Worm (Caenorhabditis elegans) whole organism, mixed stage, embryonic: Measurements from ENCODE around the gene nhr-223.

Experiments
- M03D4.4 ChIP-seq: sonication (generic microtip); optimal IDR thresholded peaks from 2 replicates; lab custom pipeline; 2017; ENCODE audit warnings: mild to moderate bottlenecking, missing genetic modification characterization, missing compliant biosample characterization
- bed-3 ChIP-seq: fragments of 200-800 bp; sonication (Bioruptor generic); optimal IDR thresholded peaks from 3 replicates; lab custom pipeline; 2018; ENCODE audit warnings: mild to moderate bottlenecking, missing genetic modification characterization, moderate library complexity, missing compliant biosample characterization
- blmp-1 ChIP-seq: fragments of 150-350 bp; optimal IDR thresholded peaks from 2 replicates; lab custom pipeline; 2014; ENCODE audit warnings: missing biosample characterization, missing genetic modification characterization
- ceh-83 ChIP-seq: fragments of 200-800 bp; sonication (Bioruptor generic); optimal IDR thresholded peaks from 2 replicates; lab custom pipeline; 2018; ENCODE audit warnings: mild to moderate bottlenecking, missing genetic modification characterization, missing compliant biosample characterization
- ces-1 ChIP-seq: fragments of 150-350 bp; optimal IDR thresholded peaks from 2 replicates; lab custom pipeline; 2014; ENCODE audit warnings: missing biosample characterization, missing genetic modification reagents, missing genetic modification characterization
- cnd-1 ChIP-seq: fragments of 200-800 bp; sonication (Bioruptor generic); optimal IDR thresholded peaks from 2 replicates; lab custom pipeline; 2018; ENCODE audit warnings: mild to moderate bottlenecking, missing genetic modification characterization, missing compliant biosample characterization
- drap-1 ChIP-seq: fragments of 200-800 bp; sonication (Bioruptor generic); optimal IDR thresholded peaks from 3 replicates; lab custom pipeline; 2018; ENCODE audit warnings: mild to moderate bottlenecking, missing genetic modification characterization, missing compliant biosample characterization
- elt-1 ChIP-seq: sonication (generic microtip); optimal IDR thresholded peaks from 2 replicates; lab custom pipeline; 2017; ENCODE audit warnings: missing genetic modification characterization, mild to moderate bottlenecking, missing compliant biosample characterization, antibody characterized with exemption, moderate library complexity, borderline replicate concordance; ENCODE audit not compliant: insufficient read depth
- elt-3 ChIP-seq: fragments of 150-350 bp; optimal IDR thresholded peaks from 2 replicates; lab custom pipeline; 2014; ENCODE audit warnings: missing biosample characterization, missing genetic modification characterization
- flh-1 ChIP-seq: fragments of 200-800 bp; sonication (Bioruptor generic); optimal IDR thresholded peaks from 2 replicates; lab custom pipeline; 2018; ENCODE audit warnings: mild to moderate bottlenecking, missing genetic modification characterization, moderate library complexity, missing compliant biosample characterization
- ham-2 ChIP-seq: fragments of 200-800 bp; sonication (Bioruptor generic); optimal IDR thresholded peaks from 2 replicates; lab custom pipeline; 2018; ENCODE audit warnings: mild to moderate bottlenecking, missing genetic modification characterization, missing compliant biosample characterization
- hlh-1 ChIP-seq: fragments of 150-350 bp; optimal IDR thresholded peaks from 2 replicates; lab custom pipeline; 2014; ENCODE audit warnings: missing biosample characterization, missing genetic modification reagents, missing genetic modification characterization
- lin-13 ChIP-seq: fragments of 150-350 bp; optimal IDR thresholded peaks from 2 replicates; lab custom pipeline; 2014; ENCODE audit warnings: missing biosample characterization, missing genetic modification characterization
- lin-32 ChIP-seq: fragments of 200-800 bp; sonication (Bioruptor generic); optimal IDR thresholded peaks from 2 replicates; lab custom pipeline; 2018; ENCODE audit warnings: mild to moderate bottlenecking, missing genetic modification characterization, missing compliant biosample characterization
- lsy-2 ChIP-seq: fragments of 150-350 bp; optimal IDR thresholded peaks from 2 replicates; lab custom pipeline; 2014; ENCODE audit warnings: missing biosample characterization, missing genetic modification characterization
- mab-5 ChIP-seq: fragments of 150-350 bp; optimal IDR thresholded peaks from 2 replicates; lab custom pipeline; 2014; ENCODE audit warnings: missing biosample characterization, missing genetic modification characterization
- mep-1 ChIP-seq: fragments of 150-350 bp; optimal IDR thresholded peaks from 2 replicates; lab custom pipeline; 2017; ENCODE audit warnings: missing biosample characterization, missing genetic modification reagents, missing genetic modification characterization, inconsistent platforms
- mls-2 ChIP-seq: sonication (generic microtip); optimal IDR thresholded peaks from 2 replicates; lab custom pipeline; 2016; ENCODE audit warnings: mild to moderate bottlenecking, missing genetic modification characterization, moderate library complexity, missing compliant biosample characterization
- nhr-12 ChIP-seq: fragments of 150-350 bp; optimal IDR thresholded peaks from 2 replicates; lab custom pipeline; 2014; ENCODE audit warnings: missing biosample characterization, missing genetic modification characterization
- nhr-237 ChIP-seq: fragments of 150-350 bp; optimal IDR thresholded peaks from 2 replicates; lab custom pipeline; 2014; ENCODE audit warnings: missing biosample characterization, missing genetic modification characterization
- nhr-76 ChIP-seq: sonication (generic microtip); optimal IDR thresholded peaks from 2 replicates; lab custom pipeline; 2017; ENCODE audit warnings: missing biosample characterization, missing genetic modification characterization
- pha-4 ChIP-seq: fragments of 150-350 bp; optimal IDR thresholded peaks from 2 replicates; lab custom pipeline; 2018; ENCODE audit warnings: missing biosample characterization, missing genetic modification reagents, missing genetic modification characterization
- snpc-4 ChIP-seq: fragments of 150-350 bp; optimal IDR thresholded peaks from 2 replicates; lab custom pipeline; 2014; ENCODE audit warnings: missing biosample characterization, missing genetic modification characterization
- sptf-1 ChIP-seq: sonication (generic microtip); optimal IDR thresholded peaks from 2 replicates; lab custom pipeline; 2017; ENCODE audit warnings: mild to moderate bottlenecking, missing genetic modification characterization, moderate library complexity, missing compliant biosample characterization
- tbx-8 ChIP-seq: fragments of 200-800 bp; sonication (Bioruptor generic); optimal IDR thresholded peaks from 2 replicates; lab custom pipeline; 2018; ENCODE audit warnings: mild to moderate bottlenecking, missing genetic modification characterization, moderate library complexity, missing compliant biosample characterization
- unc-120 ChIP-seq: sonication (generic microtip); optimal IDR thresholded peaks from 2 replicates; lab custom pipeline; 2017; ENCODE audit warnings: missing genetic modification characterization, missing compliant biosample characterization; ENCODE audit not compliant: poor library complexity, severe bottlenecking
- unc-39 ChIP-seq: fragments of 150-350 bp; optimal IDR thresholded peaks from 2 replicates; lab custom pipeline; 2014; ENCODE audit warnings: missing biosample characterization, missing genetic modification characterization
- unc-62 ChIP-seq: fragments of 150-350 bp; optimal IDR thresholded peaks from 2 replicates; lab custom pipeline; 2014; ENCODE audit warnings: missing biosample characterization, missing genetic modification reagents, missing genetic modification characterization
- zip-8 ChIP-seq: fragments of 150-350 bp; optimal IDR thresholded peaks from 2 replicates; lab custom pipeline; 2014; ENCODE audit warnings: missing biosample characterization, missing genetic modification characterization
- ztf-11 ChIP-seq: fragments of 150-350 bp; optimal IDR thresholded peaks from 2 replicates; lab custom pipeline; 2014; ENCODE audit warnings: missing biosample characterization, missing genetic modification characterization

nhr-223 gene

DNA sequence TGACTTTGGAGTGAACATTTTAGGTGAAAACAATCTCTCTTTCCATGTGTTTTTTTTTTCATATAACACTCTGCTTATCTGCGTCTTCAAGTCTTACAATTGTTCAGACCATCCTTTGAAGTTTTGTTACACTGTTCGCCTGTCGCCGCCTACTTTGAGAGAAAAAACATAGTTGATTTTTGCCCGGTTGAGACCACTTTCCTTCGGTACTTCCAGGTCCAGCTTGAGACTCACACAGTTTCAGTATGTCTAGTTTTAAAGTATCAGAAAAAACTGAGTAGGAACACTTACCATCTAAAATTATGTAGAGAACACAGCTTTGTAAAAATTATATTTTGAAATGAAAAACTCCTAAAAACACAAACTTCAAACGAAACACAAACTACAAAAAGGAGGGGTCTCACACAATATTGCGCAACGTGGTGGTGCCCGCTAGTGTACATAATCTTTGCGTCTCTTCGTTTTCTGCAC, 19.8 kb downstream of the nhr-223 start, which contains the start of the genes fbxa-69 and F54B8.4:
TSS of gene fbxa-69 (minus strand) at position 10 of the 471 bp plus-strand sequence.
TSS of gene F54B8.4 (plus strand) at position 421 of the 471 bp plus-strand sequence.
- peak; percentile 19 for TF ChIP-seq zip-8 (tag; lab: Kevin White, UChicago)
- no peak for TF ChIP-seq lin-32 (GFP tag; lab: Kevin White, UChicago)

DNA sequence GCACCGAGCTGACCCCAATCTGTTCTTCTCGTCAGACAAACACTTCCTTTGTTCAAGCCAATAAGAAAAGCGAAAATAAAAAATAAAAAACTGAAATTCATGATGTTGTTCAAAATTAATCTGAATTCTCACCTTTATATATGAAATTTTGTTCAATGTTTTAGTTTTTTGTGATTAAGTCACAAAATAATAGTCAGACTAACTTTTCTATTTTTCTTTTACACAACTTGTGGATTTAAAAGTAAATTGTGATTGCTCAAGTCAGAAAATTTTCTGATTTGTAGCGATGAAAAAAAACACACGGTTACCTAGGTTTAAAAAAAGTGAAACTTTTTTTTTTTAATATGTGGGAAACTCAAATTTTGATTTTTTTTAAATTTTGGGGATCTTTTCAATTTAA, 21.6 kb downstream of the nhr-223 start, which contains the start of gene abf-3:
TSS of gene abf-3 (minus strand) at position 101 of the 400 bp plus-strand sequence.
- TF ChIP-seq pha-4 (tag; lab: Kevin White, UChicago), result no peak
- no peak for TF ChIP-seq bed-3 (GFP tag; lab: Kevin White, UChicago)
- no peak for TF ChIP-seq nhr-237 (tag; lab: Kevin White, UChicago)
- TF ChIP-seq flh-1 (GFP tag; lab: Kevin White, UChicago), result no peak
- TF ChIP-seq snpc-4 (tag; lab: Kevin White, UChicago), result no peak
- TF ChIP-seq mab-5 (tag; lab: Kevin White, UChicago), result no peak
- no peak for TF ChIP-seq lin-13 (tag; lab: Kevin White, UChicago)
- no peak for TF ChIP-seq sptf-1 (tag; lab: Kevin White, UChicago)
- TF ChIP-seq zip-8 (tag; lab: Kevin White, UChicago), result no peak
- no peak for TF ChIP-seq M03D4.4 (tag; lab: Kevin White, UChicago)
- TF ChIP-seq nhr-76 (tag; lab: Kevin White, UChicago), result no peak
- TF ChIP-seq lin-32 (GFP tag; lab: Kevin White, UChicago), result no peak
- TF ChIP-seq hlh-1 (tag; lab: Kevin White, UChicago), result no peak

DNA sequence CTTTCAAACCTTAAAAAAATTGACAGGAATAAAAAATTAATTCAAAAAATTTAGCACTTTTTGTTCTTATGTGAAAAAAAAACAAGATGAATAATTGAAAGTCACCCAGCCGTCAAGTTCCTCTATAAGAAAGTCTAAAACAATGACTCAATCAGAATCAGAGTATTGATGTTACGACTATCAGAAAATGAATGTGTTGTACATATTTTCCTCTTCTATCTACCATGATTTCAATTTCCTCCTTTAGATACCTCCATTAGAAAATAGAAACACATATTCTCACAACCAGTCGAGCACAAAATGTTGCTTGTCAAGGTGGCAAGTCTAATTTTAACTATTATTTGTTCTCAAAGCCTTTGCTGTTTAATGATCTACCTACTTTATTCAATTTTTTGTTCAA, 23.8 kb downstream of the nhr-223 start, which contains the start of gene srbc-48:
TSS of gene srbc-48 (plus strand) at position 301 of the 400 bp plus-strand sequence.
- no peak for TF ChIP-seq ham-2 (GFP tag; lab: Kevin White, UChicago)
- TF ChIP-seq ztf-11 (tag; lab: Kevin White, UChicago), result no peak
- no peak for TF ChIP-seq bed-3 (GFP tag; lab: Kevin White, UChicago)
- TF ChIP-seq hlh-1 (tag; lab: Kevin White, UChicago), result no peak
- TF ChIP-seq nhr-76 (tag; lab: Kevin White, UChicago), result no peak
- TF ChIP-seq blmp-1 (tag; lab: Kevin White, UChicago), result no peak
- TF ChIP-seq ces-1, result no peak

DNA sequence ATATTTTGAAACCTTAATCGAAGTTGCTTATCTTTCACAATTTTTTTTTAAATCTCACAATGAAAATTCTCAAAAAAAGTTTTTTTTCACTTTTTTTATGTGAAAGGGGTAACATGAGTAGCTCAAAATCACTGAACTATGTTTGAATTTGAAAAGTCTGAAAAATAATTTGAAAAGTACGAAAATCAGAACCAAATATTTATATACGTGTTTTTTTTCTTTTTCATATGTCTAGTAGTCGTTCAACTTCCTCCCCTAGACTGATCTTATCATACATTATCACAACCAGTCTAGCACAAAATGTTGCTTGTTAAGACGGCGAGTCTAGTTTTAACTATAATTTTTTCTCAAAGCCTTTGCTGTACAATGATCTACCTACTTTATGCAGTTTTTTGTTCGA, 25.2 kb downstream of the nhr-223 start, which contains the start of gene srbc-49:
TSS of gene srbc-49 (plus strand) at position 301 of the 400 bp plus-strand sequence.
- TF ChIP-seq cnd-1 (tag; lab: Kevin White, UChicago), result no peak
- TF ChIP-seq mep-1 (tag; lab: Kevin White, UChicago), result no peak

DNA sequence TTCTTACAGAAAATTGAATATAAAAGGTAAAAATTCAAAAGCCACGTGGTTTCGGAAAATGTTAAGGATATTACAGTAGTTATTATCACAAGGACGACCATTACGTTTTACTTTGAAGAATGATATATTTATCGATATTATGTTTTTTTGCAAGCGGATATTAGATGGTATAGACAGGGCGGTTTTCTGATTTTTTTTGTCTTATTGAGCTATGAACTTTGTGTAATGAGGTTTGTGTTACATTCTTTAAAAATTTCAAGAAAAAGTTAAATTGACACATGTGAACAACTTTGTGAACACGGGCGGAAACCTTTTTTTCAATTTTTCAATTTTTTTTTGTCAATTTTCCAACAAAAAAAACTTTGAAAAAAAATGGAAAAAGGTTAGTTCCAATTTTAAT, 28.7 kb downstream of the nhr-223 start, which contains the start of gene srbc-50:
TSS of gene srbc-50 (minus strand) at position 101 of the 400 bp plus-strand sequence.
- no peak for TF ChIP-seq mep-1 (tag; lab: Kevin White, UChicago)
- TF ChIP-seq M03D4.4 (tag; lab: Kevin White, UChicago), result no peak
- no peak for TF ChIP-seq lsy-2 (tag; lab: Kevin White, UChicago)
- TF ChIP-seq cnd-1 (tag; lab: Kevin White, UChicago), result no peak
- TF ChIP-seq nhr-76 (tag; lab: Kevin White, UChicago), result no peak
- TF ChIP-seq mls-2, result no peak
- TF ChIP-seq ztf-11 (tag; lab: Kevin White, UChicago), result no peak

DNA sequence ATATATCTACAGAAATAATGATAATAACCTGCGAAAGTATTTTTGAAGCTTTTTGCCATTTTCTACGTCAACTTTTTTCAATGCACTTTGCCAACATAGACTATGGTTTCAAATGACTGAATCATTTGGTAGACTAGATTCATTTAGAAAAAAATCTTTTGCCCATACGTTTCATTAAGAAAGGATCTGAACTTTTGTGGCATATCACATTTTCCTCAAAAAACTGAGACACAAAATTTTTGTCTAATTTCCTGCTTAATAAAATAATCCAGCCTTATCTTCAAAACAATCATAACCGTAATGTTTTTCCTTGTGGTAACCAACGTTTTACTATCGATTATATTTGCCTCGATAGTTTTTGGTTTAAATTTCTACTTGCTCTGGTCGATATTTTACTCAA, 29.9 kb downstream of the nhr-223 start, which contains the start of gene srbc-51:
TSS of gene srbc-51 (plus strand) at position 301 of the 400 bp plus-strand sequence.
- TF ChIP-seq elt-3 (tag; lab: Kevin White, UChicago), result no peak
- TF ChIP-seq ceh-83, result no peak
- no peak for TF ChIP-seq mls-2
- no peak for TF ChIP-seq unc-62 (GFP tag; lab: Kevin White, UChicago)
- no peak for TF ChIP-seq snpc-4 (tag; lab: Kevin White, UChicago)
- TF ChIP-seq nhr-12 (tag; lab: Kevin White, UChicago), result no peak
- TF ChIP-seq pha-4 (tag; lab: Kevin White, UChicago), result no peak
- TF ChIP-seq sptf-1 (tag; lab: Kevin White, UChicago), result no peak
- no peak for TF ChIP-seq ham-2 (GFP tag; lab: Kevin White, UChicago)
- no peak for TF ChIP-seq nhr-76 (tag; lab: Kevin White, UChicago)
- no peak for TF ChIP-seq unc-120 (tag; lab: Kevin White, UChicago)
- no peak for TF ChIP-seq lin-13 (tag; lab: Kevin White, UChicago)
- no peak for TF ChIP-seq M03D4.4 (tag; lab: Kevin White, UChicago)
- no peak for TF ChIP-seq unc-39 (tag; lab: Kevin White, UChicago)
- TF ChIP-seq elt-1 (tag; lab: Kevin White, UChicago), result no peak
- no peak for TF ChIP-seq drap-1 (GFP tag; lab: Kevin White, UChicago)
- no peak for TF ChIP-seq tbx-8 (GFP tag; lab: Kevin White, UChicago)
- TF ChIP-seq cnd-1 (tag; lab: Kevin White, UChicago), result no peak
